Fruit fly (Drosophila melanogaster): ENCODE data around the gene CG15506.

DNA sequence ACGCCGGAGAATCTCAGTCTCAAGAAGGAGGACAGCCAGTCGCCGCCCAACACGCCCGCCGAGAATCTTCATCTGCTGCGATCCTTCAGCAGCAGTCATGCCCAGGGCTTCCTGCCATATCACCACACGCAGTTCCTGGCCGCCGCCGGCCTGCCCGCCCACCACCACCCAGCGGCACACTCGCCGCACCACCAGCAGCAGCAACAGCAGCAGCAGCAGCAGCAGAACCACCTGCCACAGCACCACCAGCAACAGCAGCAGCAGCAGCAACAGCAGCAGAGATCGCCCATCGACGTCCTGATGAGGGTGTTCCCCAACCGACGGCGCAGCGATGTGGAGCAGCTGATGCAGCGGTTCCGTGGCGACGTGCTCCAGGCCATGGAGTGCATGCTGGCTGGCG lies 22.7 kb upstream of the CG15506 start:
- TF ChIP-seq psq (optimal IDR thresholded peaks at IDR 0.05) (no peak), Myc (optimal IDR thresholded peaks at IDR 0.05) (no peak)

Data from Kc167 (cell line).